Worm (Caenorhabditis elegans) whole organism, young adult: ENCODE results near the gene kel-3.

Experiments used
- K11D2.4 ChIP-seq: fragments of 200-800 bp; sonication (Bioruptor generic); IDR thresholded peaks from 2 replicates; pipeline ENCODE4 v1.3.6; 2022; ENCODE audit warnings: missing genetic modification reagents, missing genetic modification characterization, missing compliant biosample characterization
- aptf-2 ChIP-seq: fragments of 200-800 bp; sonication (Bioruptor generic); conservative IDR thresholded peaks from 2 replicates; pipeline ENCODE4 v1.3.6; 2022; ENCODE audit warnings: missing genetic modification reagents, missing genetic modification characterization, missing compliant biosample characterization
- dpl-1 ChIP-seq: fragments of 150-350 bp; optimal IDR thresholded peaks from 2 replicates; lab custom pipeline; 2014; ENCODE audit warnings: missing biosample characterization, missing genetic modification reagents, missing genetic modification characterization
- mel-28 ChIP-seq: sonication (generic microtip); optimal IDR thresholded peaks from 2 replicates; lab custom pipeline; 2016; ENCODE audit warnings: borderline replicate concordance, mild to moderate bottlenecking, missing genetic modification characterization, missing compliant biosample characterization
- pha-4 ChIP-seq: fragments of 150-350 bp; sonication (generic microtip); optimal IDR thresholded peaks from 2 replicates; lab custom pipeline; 2014; ENCODE audit warnings: missing biosample characterization, missing genetic modification reagents, missing genetic modification characterization
- snpc-4 ChIP-seq, 5 experiments: fragments of 150-350 bp in 1 of 5; sonication (generic microtip) in 4 of 5; optimal IDR thresholded peaks; 2 replicates each; lab custom pipeline; 2014 to 2018; ENCODE audit warnings: missing genetic modification characterization in 5 of 5, missing biosample characterization in 3 of 5, antibody characterized with exemption in 2 of 5, mild to moderate bottlenecking in 2 of 5, missing compliant biosample characterization in 2 of 5, missing genotype in 2 of 5, moderate library complexity in 2 of 5, missing genetic modification reagents in 1 of 5

DNA sequence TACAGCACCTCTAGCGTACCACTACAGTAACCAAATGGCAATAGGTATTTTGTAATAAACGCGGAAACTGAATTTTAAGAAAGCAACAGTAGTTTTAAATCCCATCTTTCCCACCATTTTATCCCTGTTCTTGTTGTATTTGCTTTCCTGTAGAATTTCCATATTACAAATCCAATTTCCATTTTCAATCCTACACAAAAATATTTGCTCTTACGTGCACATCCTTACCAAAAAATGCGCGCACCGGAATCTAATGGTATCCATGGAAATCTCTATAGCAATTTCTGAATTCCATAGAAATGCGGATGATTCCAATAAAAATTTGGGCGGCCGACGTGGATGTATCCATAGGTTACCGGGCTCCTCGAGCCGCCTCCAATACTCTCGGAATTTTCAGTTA lies 34.5 kb upstream of the kel-3 start, which contains the start of gene trf-1:
- TF ChIP-seq mel-28 (no peak), snpc-4 (GFP tag; optimal IDR thresholded peaks at IDR 0.05; lab: Kevin White, UChicago) (no peak), snpc-4 (tag; optimal IDR thresholded peaks at IDR 0.05; lab: Kevin White, UChicago) (no peak), pha-4 (no peak), dpl-1 (GFP tag; lab: Kevin White, UChicago) (no peak), aptf-2 (GFP tag; lab: Robert Waterston, UW) (no peak), K11D2.4 (no peak)
